Fruit fly (Drosophila melanogaster) whole organism, embryonic: ENCODE data around the gene slow.

ENCODE experiments used
- Ada2b ChIP-seq: fragments of 200-800 bp; sonication (Bioruptor generic); IDR thresholded peaks from 2 replicates; pipeline ENCODE4 v1.3.6; 2022; ENCODE audit warnings: missing biosample characterization, missing genetic modification characterization
- Aef1 ChIP-seq: fragments of 200-800 bp; sonication (Bioruptor generic); IDR thresholded peaks from 3 replicates; pipeline ENCODE4 v1.3.6; 2022; ENCODE audit warnings: missing biosample characterization, missing genetic modification characterization
- Bgb ChIP-seq: fragments of 200-800 bp; sonication (Bioruptor generic); IDR thresholded peaks from 2 replicates; pipeline ENCODE4 v1.3.6; 2022; ENCODE audit warnings: missing biosample characterization, missing genetic modification characterization; ENCODE audit not compliant: partially characterized antibody
- CG10959 ChIP-seq: fragments of 200-800 bp; sonication (Bioruptor generic); IDR thresholded peaks from 2 replicates; pipeline ENCODE4 v1.3.6; 2022; ENCODE audit warnings: missing biosample characterization, missing genetic modification characterization
- CG12942 ChIP-seq: fragments of 200-800 bp; sonication (Bioruptor generic); optimal IDR thresholded peaks from 3 replicates; lab custom pipeline; 2016; ENCODE audit warnings: missing biosample characterization, missing genetic modification characterization
- CG14965 ChIP-seq: fragments of 200-800 bp; sonication (Bioruptor generic); optimal IDR thresholded peaks from 2 replicates; lab custom pipeline; 2016; ENCODE audit warnings: missing biosample characterization, missing genetic modification characterization, borderline replicate concordance
- CG18599 ChIP-seq: fragments of 200-800 bp; sonication (Bioruptor generic); optimal IDR thresholded peaks from 3 replicates; lab custom pipeline; 2017; ENCODE audit warnings: missing biosample characterization, missing genetic modification characterization, mild to moderate bottlenecking, moderate library complexity, missing genetic modification reagents
- CG2199 ChIP-seq: fragments of 200-800 bp; sonication (Bioruptor generic); IDR thresholded peaks from 3 replicates; pipeline ENCODE4 v1.3.6; 2022; ENCODE audit warnings: missing biosample characterization, missing genetic modification characterization
- CG32772 ChIP-seq: fragments of 200-800 bp; sonication (Bioruptor generic); IDR thresholded peaks from 2 replicates; pipeline ENCODE4 v1.3.6; 2022; ENCODE audit warnings: missing biosample characterization, missing genetic modification characterization
- CG33213 ChIP-seq: fragments of 200-800 bp; sonication (Bioruptor generic); optimal IDR thresholded peaks from 3 replicates; lab custom pipeline; 2016; ENCODE audit warnings: missing biosample characterization, missing genetic modification characterization
- CG3407 ChIP-seq: fragments of 200-800 bp; sonication (Bioruptor generic); optimal IDR thresholded peaks from 2 replicates; lab custom pipeline; 2018; ENCODE audit warnings: missing biosample characterization, mild to moderate bottlenecking, missing genetic modification characterization
- CG34376 ChIP-seq: fragments of 200-800 bp; sonication (Bioruptor generic); optimal IDR thresholded peaks from 2 replicates; lab custom pipeline; 2018; ENCODE audit warnings: missing biosample characterization, mild to moderate bottlenecking, missing genetic modification characterization
- CG3847 ChIP-seq: fragments of 200-800 bp; sonication (Bioruptor generic); IDR thresholded peaks from 2 replicates; pipeline ENCODE4 v1.3.6; 2022; ENCODE audit warnings: missing biosample characterization, missing genetic modification characterization
- CG3995 ChIP-seq: fragments of 200-800 bp; sonication (Bioruptor generic); optimal IDR thresholded peaks from 3 replicates; lab custom pipeline; 2016; ENCODE audit warnings: missing biosample characterization, missing genetic modification characterization
- CG6683 ChIP-seq: fragments of 200-800 bp; sonication (Bioruptor generic); optimal IDR thresholded peaks from 2 replicates; lab custom pipeline; 2017; ENCODE audit warnings: missing biosample characterization, mild to moderate bottlenecking, missing genetic modification characterization, missing genetic modification reagents
- CG6854 ChIP-seq: fragments of 200-800 bp; sonication (Bioruptor generic); optimal IDR thresholded peaks from 3 replicates; lab custom pipeline; 2017; ENCODE audit warnings: missing biosample characterization, mild to moderate bottlenecking, missing genetic modification characterization
- CG8765 ChIP-seq: fragments of 200-800 bp; sonication (Bioruptor generic); IDR thresholded peaks from 2 replicates; pipeline ENCODE4 v1.3.6; 2022; ENCODE audit warnings: missing biosample characterization, missing genetic modification characterization
- CG9876 ChIP-seq: fragments of 200-800 bp; sonication (Bioruptor generic); optimal IDR thresholded peaks from 2 replicates; lab custom pipeline; 2016; ENCODE audit warnings: missing biosample characterization, missing genetic modification characterization
- CG9932 ChIP-seq: fragments of 200-800 bp; sonication (Bioruptor generic); IDR thresholded peaks from 2 replicates; pipeline ENCODE4 v1.3.6; 2022; ENCODE audit warnings: missing biosample characterization, missing genetic modification characterization
- Fer3 ChIP-seq: fragments of 200-800 bp; sonication (Bioruptor generic); optimal IDR thresholded peaks from 2 replicates; lab custom pipeline; 2018; ENCODE audit warnings: missing biosample characterization, mild to moderate bottlenecking, missing genetic modification characterization, moderate library complexity
- HLH4C ChIP-seq: fragments of 200-800 bp; sonication (Bioruptor generic); IDR thresholded peaks from 3 replicates; pipeline ENCODE4 v1.3.6; 2022; ENCODE audit warnings: missing biosample characterization, missing genetic modification characterization; ENCODE audit not compliant: partially characterized antibody
- HmgD ChIP-seq: fragments of 200-800 bp; sonication (Bioruptor generic); optimal IDR thresholded peaks from 3 replicates; lab custom pipeline; 2016; ENCODE audit warnings: missing biosample characterization, missing genetic modification characterization
- Hmx ChIP-seq: fragments of 200-800 bp; sonication (Bioruptor generic); optimal IDR thresholded peaks from 2 replicates; lab custom pipeline; 2016; ENCODE audit warnings: missing biosample characterization, missing genetic modification characterization
- Hsf ChIP-seq: fragments of 200-800 bp; sonication (Bioruptor generic); optimal IDR thresholded peaks from 3 replicates; lab custom pipeline; 2016; ENCODE audit warnings: missing biosample characterization, missing genetic modification characterization
- Mrtf ChIP-seq: fragments of 200-800 bp; sonication (Bioruptor generic); IDR thresholded peaks from 3 replicates; pipeline ENCODE4 v1.3.6; 2022; ENCODE audit warnings: missing biosample characterization, missing genetic modification characterization
- NC2β ChIP-seq: fragments of 200-800 bp; sonication (Bioruptor generic); optimal IDR thresholded peaks from 2 replicates; lab custom pipeline; 2016; ENCODE audit warnings: missing biosample characterization, missing genetic modification characterization
- Neu2 ChIP-seq: fragments of 200-800 bp; sonication (Bioruptor generic); optimal IDR thresholded peaks from 3 replicates; lab custom pipeline; 2016; ENCODE audit warnings: missing biosample characterization, missing genetic modification characterization, borderline replicate concordance
- Side ChIP-seq: fragments of 200-800 bp; sonication (Bioruptor generic); optimal IDR thresholded peaks from 2 replicates; lab custom pipeline; 2016; ENCODE audit warnings: missing biosample characterization, missing genetic modification characterization
- Sin3A ChIP-seq: fragments of >200 bp; optimal IDR thresholded peaks from 2 replicates; lab custom pipeline; 2018
- Usf ChIP-seq: fragments of 200-800 bp; sonication (Bioruptor generic); optimal IDR thresholded peaks from 2 replicates; lab custom pipeline; 2017; ENCODE audit warnings: missing genotype, missing biosample characterization, missing genetic modification characterization
- Xbp1 ChIP-seq: fragments of 200-800 bp; sonication (Bioruptor generic); optimal IDR thresholded peaks from 3 replicates; lab custom pipeline; 2016; ENCODE audit warnings: missing biosample characterization, mild to moderate bottlenecking, missing genetic modification characterization
- amos ChIP-seq: fragments of 200-800 bp; sonication (Bioruptor generic); IDR thresholded peaks from 2 replicates; pipeline ENCODE4 v1.3.6; 2022; ENCODE audit warnings: missing biosample characterization, missing genetic modification characterization; ENCODE audit not compliant: partially characterized antibody
- ap ChIP-seq: fragments of 200-800 bp; sonication (Bioruptor generic); IDR thresholded peaks from 2 replicates; pipeline ENCODE4 v1.3.6; 2022; ENCODE audit warnings: missing biosample characterization, missing genetic modification characterization
- az2 ChIP-seq: fragments of 200-800 bp; sonication (Bioruptor generic); optimal IDR thresholded peaks from 3 replicates; lab custom pipeline; 2016; ENCODE audit warnings: missing biosample characterization, missing genetic modification characterization
- dmrt99B ChIP-seq: fragments of 200-800 bp; sonication (Bioruptor generic); optimal IDR thresholded peaks from 2 replicates; lab custom pipeline; 2018; ENCODE audit warnings: missing biosample characterization, mild to moderate bottlenecking, missing genetic modification characterization, moderate library complexity
- fd3F ChIP-seq: fragments of 200-800 bp; sonication (Bioruptor generic); optimal IDR thresholded peaks from 2 replicates; lab custom pipeline; 2018; ENCODE audit warnings: missing biosample characterization, mild to moderate bottlenecking, missing genetic modification characterization, moderate library complexity
- fd64A ChIP-seq: fragments of 200-800 bp; sonication (Bioruptor generic); optimal IDR thresholded peaks from 3 replicates; lab custom pipeline; 2018; ENCODE audit warnings: missing biosample characterization, mild to moderate bottlenecking, missing genetic modification characterization
- grau ChIP-seq: fragments of 200-800 bp; optimal IDR thresholded peaks from 3 replicates; lab custom pipeline; 2019; ENCODE audit warnings: missing biosample characterization, mild to moderate bottlenecking, missing genetic modification characterization, moderate library complexity
- hkb ChIP-seq, 2 experiments: fragments of 200-800 bp in 1 of 2; fragments of >200 bp in 1 of 2; sonication (Bioruptor generic) in 1 of 2; IDR thresholded peaks in 1 of 2; optimal IDR thresholded peaks in 1 of 2; 2 replicates each; pipeline versions ENCODE4 v1.3.6 to Lab custom; 2017 to 2022; ENCODE audit warnings: missing biosample characterization in 1 of 2, missing genetic modification characterization in 1 of 2
- nerfin-2 ChIP-seq: fragments of 200-800 bp; sonication (Bioruptor generic); IDR thresholded peaks from 2 replicates; pipeline ENCODE4 v1.3.6; 2022; ENCODE audit warnings: missing biosample characterization, missing genetic modification characterization; ENCODE audit not compliant: partially characterized antibody
- nom ChIP-seq: fragments of 200-800 bp; sonication (Bioruptor generic); optimal IDR thresholded peaks from 2 replicates; lab custom pipeline; 2017; ENCODE audit warnings: missing biosample characterization, missing genetic modification characterization, mild to moderate bottlenecking, moderate library complexity, missing genetic modification reagents
- ranshi ChIP-seq: fragments of 200-800 bp; sonication (Bioruptor generic); IDR thresholded peaks from 2 replicates; pipeline ENCODE4 v1.3.6; 2022; ENCODE audit warnings: missing biosample characterization, missing genetic modification characterization
- repo ChIP-seq: fragments of 200-800 bp; sonication (Bioruptor generic); optimal IDR thresholded peaks from 2 replicates; lab custom pipeline; 2016; ENCODE audit warnings: missing biosample characterization, missing genetic modification characterization
- sisA ChIP-seq: fragments of 200-800 bp; sonication (Bioruptor generic); IDR thresholded peaks from 2 replicates; pipeline ENCODE4 v1.3.6; 2022; ENCODE audit warnings: missing biosample characterization, missing genetic modification characterization
- sna ChIP-seq: fragments of 200-800 bp; sonication (Bioruptor generic); IDR thresholded peaks from 2 replicates; pipeline ENCODE4 v1.3.6; 2022; ENCODE audit warnings: missing biosample characterization, missing genetic modification characterization; ENCODE audit not compliant: partially characterized antibody
- sug ChIP-seq: fragments of 200-800 bp; optimal IDR thresholded peaks from 2 replicates; lab custom pipeline; 2019; ENCODE audit warnings: missing biosample characterization, mild to moderate bottlenecking, missing genetic modification characterization, moderate library complexity
- tin ChIP-seq: fragments of 200-800 bp; sonication (Bioruptor generic); optimal IDR thresholded peaks from 3 replicates; lab custom pipeline; 2016; ENCODE audit warnings: missing biosample characterization, missing genetic modification characterization
- tna ChIP-seq: fragments of 200-800 bp; sonication (Bioruptor generic); IDR thresholded peaks from 2 replicates; pipeline ENCODE4 v1.3.6; 2022; ENCODE audit warnings: missing biosample characterization, missing genetic modification characterization; ENCODE audit not compliant: partially characterized antibody
- yki ChIP-seq: fragments of >200 bp; optimal IDR thresholded peaks from 3 replicates; lab custom pipeline; 2018

The slow gene

DNA sequence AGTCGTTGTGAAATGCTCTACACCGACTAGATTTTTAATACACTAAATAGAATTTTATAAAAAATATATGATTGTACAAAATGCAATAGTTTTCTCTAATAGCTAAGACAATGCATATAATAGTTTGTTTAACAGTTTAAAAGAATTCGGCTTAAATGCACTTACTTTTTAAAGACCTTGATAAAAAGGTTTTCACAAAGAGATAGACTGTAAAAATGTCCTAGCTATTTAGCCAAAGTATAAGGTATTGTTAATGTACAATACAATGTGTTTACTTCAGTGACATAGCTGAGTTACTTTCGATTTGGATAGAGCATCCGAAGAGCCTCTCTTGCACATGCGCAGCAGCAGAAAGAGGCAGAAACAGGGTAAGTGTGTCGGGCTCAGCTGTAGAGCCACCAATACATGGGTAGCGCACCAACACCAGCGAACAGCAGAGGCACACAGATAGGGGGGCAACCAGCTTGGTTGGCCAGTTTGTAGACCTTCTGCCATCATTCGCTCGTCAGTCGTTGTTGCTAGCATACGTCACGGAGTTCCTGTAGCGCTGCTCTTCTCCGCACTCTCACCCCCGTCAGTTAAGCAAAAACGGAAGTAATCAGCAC, 22.5 kb downstream of the slow start, which contains the start of gene TP53INP (continued):
- TF ChIP-seq fd3F (GFP tag; lab: Kevin White, UChicago) (peak; percentile 82), CG6854 (GFP tag; lab: Kevin White, UChicago) (peak; percentile 61), Hsf (GFP tag; lab: Kevin White, UChicago) (peak; percentile 86), CG8765 (GFP tag; lab: Robert Waterston, UW) (peak; percentile 38; the same call in 1 of the 2 replicates), Xbp1 (GFP tag; lab: Kevin White, UChicago) (peak; percentile 90), CG18599 (GFP tag; lab: Kevin White, UChicago) (peak; percentile 92), CG3995 (no peak), sisA (GFP tag; lab: Robert Waterston, UW) (peak; percentile 77; the same call in 1 of the 2 replicates), NC2β (GFP tag; lab: Kevin White, UChicago) (peak; percentile 49), grau (tag; lab: Kevin White, UChicago) (peak; percentile 92), dmrt99B (tag; lab: Kevin White, UChicago) (peak; percentile 93), CG2199 (GFP tag; lab: Robert Waterston, UW) (0 out of 3 replicates have a peak, but pooled peaks have one; percentile 43), CG32772 (GFP tag; lab: Robert Waterston, UW) (peak; percentile 64), tna (GFP tag; lab: Robert Waterston, UW) (peak; percentile 47; the same call in 1 of the 2 replicates), CG14965 (GFP tag; lab: Kevin White, UChicago) (peak; percentile 49), CG10959 (peak; percentile 56; the same call in 1 of the 2 replicates), Ada2b (0 out of 2 replicates have a peak, but pooled peaks have one; percentile 41), tin (GFP tag; lab: Kevin White, UChicago) (peak; percentile 84), CG3847 (GFP tag; lab: Robert Waterston, UW) (peak; percentile 67), CG9876 (peak; percentile 23), repo (peak; percentile 71), az2 (GFP tag; lab: Kevin White, UChicago) (peak; percentile 91), Sin3A (no peak), amos (GFP tag; lab: Robert Waterston, UW) (no peak; the same call in 1 of the 2 replicates), Usf (GFP tag; lab: Kevin White, UChicago) (peak; percentile 74), Neu2 (GFP tag; lab: Kevin White, UChicago) (peak; percentile 48), yki (lab: Kevin White, UChicago) (no peak), Bgb (GFP tag; lab: Robert Waterston, UW) (peak; percentile 48; the same call in 1 of the 2 replicates), CG3407 (GFP tag; lab: Kevin White, UChicago) (peak; percentile 85), fd64A (GFP tag; lab: Kevin White, UChicago) (no peak), ap (peak; percentile 56; the same call in 1 of the 2 replicates), CG34376 (GFP tag; lab: Kevin White, UChicago) (peak; percentile 87), sug (tag; lab: Kevin White, UChicago) (peak; percentile 87), nerfin-2 (GFP tag; lab: Robert Waterston, UW) (no peak), CG9932 (GFP tag; lab: Robert Waterston, UW) (peak; percentile 68; the same call in 1 of the 2 replicates), hkb (optimal IDR thresholded peaks at IDR 0.05; lab: Kevin White, UChicago) (no peak), hkb (GFP tag; IDR thresholded peaks at IDR 0.05; lab: Robert Waterston, UW) (peak; percentile 86), CG6683 (peak; percentile 63), sna (no peak), Hmx (GFP tag; lab: Kevin White, UChicago) (no peak), Fer3 (peak; percentile 74), HLH4C (GFP tag; lab: Robert Waterston, UW) (no peak), ranshi (GFP tag; lab: Robert Waterston, UW) (peak; percentile 67), CG33213 (GFP tag; lab: Kevin White, UChicago) (peak; percentile 29), CG12942 (GFP tag; lab: Kevin White, UChicago) (peak; percentile 66), nom (GFP tag; lab: Kevin White, UChicago) (peak; percentile 29), Aef1 (GFP tag; lab: Robert Waterston, UW) (peak; percentile 52; the same call in 2 of the 3 replicates), HmgD (peak; percentile 18), Side (GFP tag; lab: Kevin White, UChicago) (peak; percentile 65), Mrtf (GFP tag; lab: Robert Waterston, UW) (no peak; the same call in 2 of the 3 replicates)
